Worm (Caenorhabditis elegans) whole organism, young adult: ENCODE data around the gene ensh-1.

Experiments
- C06A6.2 ChIP-seq: fragments of 200-800 bp; sonication (Bioruptor generic); conservative IDR thresholded peaks from 2 replicates; pipeline ENCODE4 v1.3.6; 2022; ENCODE audit warnings: missing genetic modification characterization, missing compliant biosample characterization
- F49E8.2 ChIP-seq: sonication (generic microtip); optimal IDR thresholded peaks from 3 replicates; lab custom pipeline; 2017; ENCODE audit warnings: missing genetic modification characterization, mild to moderate bottlenecking, missing compliant biosample characterization, antibody characterized with exemption, moderate library complexity; ENCODE audit not compliant: insufficient read depth
- F57C9.4 ChIP-seq: sonication (generic microtip); optimal IDR thresholded peaks from 2 replicates; lab custom pipeline; 2017; ENCODE audit warnings: mild to moderate bottlenecking, missing genetic modification characterization, missing compliant biosample characterization
- T07F8.4 ChIP-seq: sonication (generic microtip); optimal IDR thresholded peaks from 2 replicates; lab custom pipeline; 2016; ENCODE audit warnings: mild to moderate bottlenecking, missing genetic modification characterization, moderate library complexity, missing compliant biosample characterization
- Y67H2A.10 ChIP-seq: fragments of 200-800 bp; sonication (Bioruptor generic); conservative IDR thresholded peaks from 2 replicates; pipeline ENCODE4 v1.3.6; 2022; ENCODE audit warnings: missing genetic modification reagents, missing genetic modification characterization, missing compliant biosample characterization
- aptf-3 ChIP-seq: fragments of 200-800 bp; sonication (Bioruptor generic); IDR thresholded peaks from 2 replicates; pipeline ENCODE4 v1.3.6; 2022; ENCODE audit warnings: missing genetic modification characterization, missing compliant biosample characterization
- attf-3 ChIP-seq: fragments of 200-800 bp; sonication (Bioruptor generic); conservative IDR thresholded peaks from 2 replicates; pipeline ENCODE4 v1.3.6; 2022; ENCODE audit warnings: missing genetic modification reagents, missing genetic modification characterization, missing compliant biosample characterization
- attf-6 ChIP-seq: fragments of 200-800 bp; sonication (Bioruptor generic); IDR thresholded peaks from 2 replicates; pipeline ENCODE4 v1.3.6; 2022; ENCODE audit warnings: missing genetic modification reagents, missing genetic modification characterization, missing compliant biosample characterization
- ccch-3 ChIP-seq: fragments of 200-800 bp; sonication (Bioruptor generic); optimal IDR thresholded peaks from 2 replicates; lab custom pipeline; 2018; ENCODE audit warnings: mild to moderate bottlenecking, missing genetic modification characterization, missing compliant biosample characterization
- cebp-1 ChIP-seq, 2 experiments: fragments of 200-800 bp in 1 of 2; sonication (Bioruptor generic) in 1 of 2; sonication (generic microtip) in 1 of 2; IDR thresholded peaks in 1 of 2; optimal IDR thresholded peaks in 1 of 2; 2 replicates each; pipeline versions ENCODE4 v1.3.6 to Lab custom; 2017 to 2022; ENCODE audit warnings: missing compliant biosample characterization in 2 of 2, missing genetic modification characterization in 2 of 2, mild to moderate bottlenecking in 1 of 2, missing genetic modification reagents in 1 of 2, moderate library complexity in 1 of 2
- ceh-100 ChIP-seq: fragments of 200-800 bp; sonication (Bioruptor generic); IDR thresholded peaks from 2 replicates; pipeline ENCODE4 v1.3.6; 2022; ENCODE audit warnings: missing genetic modification reagents, missing genetic modification characterization, missing compliant biosample characterization
- ceh-40 ChIP-seq: fragments of 200-800 bp; sonication (Bioruptor generic); IDR thresholded peaks from 2 replicates; pipeline ENCODE4 v1.3.6; 2022; ENCODE audit warnings: missing genetic modification characterization, missing compliant biosample characterization
- ceh-79 ChIP-seq: sonication (generic microtip); optimal IDR thresholded peaks from 2 replicates; lab custom pipeline; 2017; ENCODE audit warnings: mild to moderate bottlenecking, missing genetic modification characterization, missing compliant biosample characterization
- ceh-91 ChIP-seq: fragments of 200-800 bp; sonication (Bioruptor generic); IDR thresholded peaks from 2 replicates; pipeline ENCODE4 v1.3.6; 2022; ENCODE audit warnings: missing genetic modification reagents, missing genetic modification characterization, missing compliant biosample characterization
- chd-7 ChIP-seq: sonication (generic microtip); optimal IDR thresholded peaks from 2 replicates; lab custom pipeline; 2016; ENCODE audit warnings: mild to moderate bottlenecking, missing genetic modification characterization, moderate library complexity, missing compliant biosample characterization
- die-1 ChIP-seq: sonication (generic microtip); optimal IDR thresholded peaks from 2 replicates; lab custom pipeline; 2016; ENCODE audit warnings: missing genotype, mild to moderate bottlenecking, missing genetic modification characterization, missing compliant biosample characterization
- dox-1 ChIP-seq: fragments of 200-800 bp; sonication (Bioruptor generic); IDR thresholded peaks from 2 replicates; pipeline ENCODE4 v1.3.6; 2022; ENCODE audit warnings: missing genetic modification reagents, missing genetic modification characterization, missing compliant biosample characterization
- dpff-1 ChIP-seq: sonication (generic microtip); optimal IDR thresholded peaks from 2 replicates; lab custom pipeline; 2017; ENCODE audit warnings: mild to moderate bottlenecking, missing genetic modification characterization, missing compliant biosample characterization
- ekl-4 ChIP-seq: fragments of 200-800 bp; sonication (Bioruptor generic); IDR thresholded peaks from 2 replicates; pipeline ENCODE4 v1.3.6; 2022; ENCODE audit warnings: missing genetic modification reagents, missing genetic modification characterization, missing compliant biosample characterization
- hlh-12 ChIP-seq: sonication (generic microtip); optimal IDR thresholded peaks from 2 replicates; lab custom pipeline; 2016; ENCODE audit warnings: missing genetic modification characterization, missing compliant biosample characterization
- lag-1 ChIP-seq: fragments of 200-800 bp; sonication (Bioruptor generic); IDR thresholded peaks from 2 replicates; pipeline ENCODE4 v1.3.6; 2022; ENCODE audit warnings: missing genetic modification reagents, missing genetic modification characterization, missing compliant biosample characterization
- lin-26 ChIP-seq: fragments of 200-800 bp; sonication (Bioruptor generic); IDR thresholded peaks from 2 replicates; pipeline ENCODE4 v1.3.6; 2022; ENCODE audit warnings: missing genetic modification reagents, missing genetic modification characterization, missing compliant biosample characterization
- lin-35 ChIP-seq, 3 experiments: fragments of 150-350 bp in 2 of 3; sonication (generic microtip) in 1 of 3; optimal IDR thresholded peaks; 2 replicates each; lab custom pipeline; 2014 to 2018; ENCODE audit warnings: missing biosample characterization in 3 of 3, missing genetic modification characterization in 3 of 3, missing genetic modification reagents in 3 of 3
- lsy-27 ChIP-seq: sonication (generic microtip); optimal IDR thresholded peaks from 2 replicates; lab custom pipeline; 2017; ENCODE audit warnings: missing genetic modification characterization, mild to moderate bottlenecking, missing compliant biosample characterization, antibody characterized with exemption, missing genotype, borderline replicate concordance; ENCODE audit not compliant: insufficient read depth
- nfyb-1 ChIP-seq: fragments of 200-800 bp; sonication (Bioruptor generic); IDR thresholded peaks from 2 replicates; pipeline ENCODE4 v1.3.6; 2022; ENCODE audit warnings: missing genetic modification reagents, missing genetic modification characterization, missing compliant biosample characterization
- nhr-27 ChIP-seq: fragments of 200-800 bp; sonication (Bioruptor generic); optimal IDR thresholded peaks from 2 replicates; lab custom pipeline; 2018; ENCODE audit warnings: mild to moderate bottlenecking, missing genetic modification characterization, moderate library complexity, missing compliant biosample characterization
- nhr-90 ChIP-seq: sonication (generic microtip); optimal IDR thresholded peaks from 2 replicates; lab custom pipeline; 2016; ENCODE audit warnings: missing genotype, mild to moderate bottlenecking, missing genetic modification characterization, missing compliant biosample characterization
- pbrm-1 ChIP-seq: fragments of 200-800 bp; sonication (Bioruptor generic); IDR thresholded peaks from 2 replicates; pipeline ENCODE4 v1.3.6; 2022; ENCODE audit warnings: missing genetic modification reagents, missing genetic modification characterization, missing compliant biosample characterization
- pha-4 ChIP-seq: fragments of 150-350 bp; sonication (generic microtip); optimal IDR thresholded peaks from 2 replicates; lab custom pipeline; 2014; ENCODE audit warnings: missing biosample characterization, missing genetic modification reagents, missing genetic modification characterization
- rec-8 ChIP-seq, 2 experiments: sonication (generic microtip); optimal IDR thresholded peaks; 2 replicates each; lab custom pipeline; 2016; ENCODE audit warnings: mild to moderate bottlenecking in 2 of 2, missing genetic modification characterization in 2 of 2, missing genetic modification reagents in 2 of 2, missing genotype in 2 of 2, missing biosample characterization in 1 of 2, missing compliant biosample characterization in 1 of 2, moderate library complexity in 1 of 2
- rpc-1 ChIP-seq, 2 experiments: fragments of 150-350 bp in 1 of 2; sonication (generic microtip) in 1 of 2; optimal IDR thresholded peaks; 2 replicates each; lab custom pipeline; 2014 to 2018; ENCODE audit warnings: missing biosample characterization in 1 of 2, missing genetic modification characterization in 1 of 2, missing genetic modification reagents in 1 of 2, missing genotype in 1 of 2
- sdz-38 ChIP-seq: sonication (generic microtip); optimal IDR thresholded peaks from 2 replicates; lab custom pipeline; 2016; ENCODE audit warnings: missing genotype, missing genetic modification characterization, missing compliant biosample characterization
- snpc-1.1 ChIP-seq: sonication (generic microtip); optimal IDR thresholded peaks from 2 replicates; lab custom pipeline; 2017; ENCODE audit warnings: missing genetic modification characterization, mild to moderate bottlenecking, missing compliant biosample characterization, antibody characterized with exemption, moderate library complexity, missing genotype, missing genetic modification reagents; ENCODE audit not compliant: insufficient read depth
- snpc-4 ChIP-seq, 5 experiments: fragments of 150-350 bp in 1 of 5; sonication (generic microtip) in 4 of 5; optimal IDR thresholded peaks; 2 replicates each; lab custom pipeline; 2014 to 2018; ENCODE audit warnings: missing genetic modification characterization in 5 of 5, missing biosample characterization in 3 of 5, antibody characterized with exemption in 2 of 5, mild to moderate bottlenecking in 2 of 5, missing compliant biosample characterization in 2 of 5, missing genotype in 2 of 5, moderate library complexity in 2 of 5, missing genetic modification reagents in 1 of 5
- sptf-2 ChIP-seq: fragments of 200-800 bp; sonication (Bioruptor generic); optimal IDR thresholded peaks from 2 replicates; lab custom pipeline; 2018; ENCODE audit warnings: mild to moderate bottlenecking, missing genetic modification characterization, missing compliant biosample characterization
- unc-130 ChIP-seq: sonication (generic microtip); optimal IDR thresholded peaks from 2 replicates; lab custom pipeline; 2016; ENCODE audit warnings: missing genetic modification reagents, missing genetic modification characterization, missing compliant biosample characterization
- xnd-1 ChIP-seq: sonication (generic microtip); optimal IDR thresholded peaks from 2 replicates; lab custom pipeline; 2016; ENCODE audit warnings: missing genotype, missing genetic modification reagents, missing genetic modification characterization, missing compliant biosample characterization
- zfh-2 ChIP-seq: fragments of 200-800 bp; sonication (Bioruptor generic); conservative IDR thresholded peaks from 2 replicates; pipeline ENCODE4 v1.3.6; 2022; ENCODE audit warnings: missing genetic modification reagents, missing genetic modification characterization, missing compliant biosample characterization
- ztf-22 ChIP-seq: fragments of 200-800 bp; sonication (Bioruptor generic); optimal IDR thresholded peaks from 2 replicates; lab custom pipeline; 2018; ENCODE audit warnings: mild to moderate bottlenecking, missing genetic modification characterization, moderate library complexity, missing compliant biosample characterization
- ztf-28 ChIP-seq: fragments of 200-800 bp; sonication (Bioruptor generic); IDR thresholded peaks from 2 replicates; pipeline ENCODE4 v1.3.6; 2022; ENCODE audit warnings: missing genetic modification reagents, missing genetic modification characterization, missing compliant biosample characterization

The ensh-1 gene

DNA sequence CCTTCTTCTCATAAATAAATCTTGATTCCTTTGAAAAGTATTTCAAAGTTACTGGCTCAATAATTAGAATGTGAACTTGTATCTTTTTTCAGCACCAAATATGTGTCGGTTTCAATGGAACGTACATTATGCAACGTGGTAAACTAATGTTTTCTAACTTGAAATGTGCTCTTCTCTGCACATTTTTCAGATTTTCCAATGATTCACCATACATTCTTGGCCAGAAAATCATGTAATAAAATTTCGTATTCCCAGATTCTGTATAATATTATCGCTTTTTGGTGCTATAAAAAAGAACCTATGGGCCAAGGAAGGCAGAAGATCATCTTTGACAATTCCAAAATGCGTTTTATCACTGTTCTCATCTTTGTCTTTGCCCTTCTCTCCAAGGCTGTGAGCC lies 44.2 kb upstream of the ensh-1 start, which contains the start of gene C06E2.9:
Gene C06E2.9 (plus strand): TSS at position 301 of the 400 bp plus-strand sequence.
- no peak for TF ChIP-seq ceh-40 (GFP tag; lab: Robert Waterston, UW)
- no peak for TF ChIP-seq lsy-27 (tag; lab: Kevin White, UChicago)
- no peak for TF ChIP-seq nhr-27 (tag; lab: Kevin White, UChicago)
- TF ChIP-seq dpff-1, result no peak
- TF ChIP-seq T07F8.4 (tag; lab: Kevin White, UChicago), result no peak
- no peak for TF ChIP-seq sptf-2 (GFP tag; lab: Kevin White, UChicago)
- TF ChIP-seq ceh-91 (GFP tag; lab: Robert Waterston, UW), result no peak
- no peak for TF ChIP-seq attf-3 (GFP tag; lab: Robert Waterston, UW)
- no peak for TF ChIP-seq dox-1 (GFP tag; lab: Robert Waterston, UW)
- no peak for TF ChIP-seq pha-4
- TF ChIP-seq ceh-79, result no peak

DNA sequence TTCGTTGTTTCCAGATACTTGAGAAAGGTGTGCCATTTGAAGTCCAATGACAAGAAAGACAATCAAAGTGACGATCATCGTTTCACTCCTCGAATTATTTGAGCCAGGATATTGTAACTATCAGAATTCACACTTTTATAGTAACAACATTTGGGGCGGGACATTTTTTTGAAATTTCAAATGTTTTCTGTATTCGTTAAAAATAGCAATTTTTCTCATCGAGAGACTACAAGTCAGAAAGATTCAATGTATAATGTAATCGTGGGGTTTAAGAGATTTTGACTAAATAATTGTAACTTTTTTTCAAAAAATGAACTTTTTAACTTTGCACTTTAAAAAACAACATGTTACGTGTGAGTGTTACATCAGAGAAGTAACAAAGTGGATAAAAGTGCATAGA lies 38.6 kb upstream of the ensh-1 start, which contains the start of gene ins-9:
Gene ins-9 (minus strand): TSS at position 101 of the 400 bp plus-strand sequence.
- TF ChIP-seq T07F8.4 (tag; lab: Kevin White, UChicago) (no peak), cebp-1 (GFP tag; IDR thresholded peaks at IDR 0.05; lab: Robert Waterston, UW) (no peak), cebp-1 (tag; optimal IDR thresholded peaks at IDR 0.05; lab: Kevin White, UChicago) (no peak), aptf-3 (GFP tag; lab: Robert Waterston, UW) (no peak), ceh-91 (GFP tag; lab: Robert Waterston, UW) (no peak), nhr-90 (tag; lab: Kevin White, UChicago) (no peak), F49E8.2 (tag; lab: Kevin White, UChicago) (no peak), pbrm-1 (no peak), die-1 (no peak), snpc-1.1 (tag; lab: Kevin White, UChicago) (no peak), rec-8 (tag; optimal IDR thresholded peaks at IDR 0.05; lab: Kevin White, UChicago) (no peak), lin-26 (no peak), rpc-1 (optimal IDR thresholded peaks at IDR 0.05; lab: Kevin White, UChicago) (no peak), rpc-1 (tag; optimal IDR thresholded peaks at IDR 0.05; lab: Kevin White, UChicago) (no peak), ekl-4 (no peak), ceh-100 (GFP tag; lab: Robert Waterston, UW) (no peak), Y67H2A.10 (GFP tag; lab: Robert Waterston, UW) (no peak), lag-1 (no peak), ceh-40 (GFP tag; lab: Robert Waterston, UW) (no peak)

DNA sequence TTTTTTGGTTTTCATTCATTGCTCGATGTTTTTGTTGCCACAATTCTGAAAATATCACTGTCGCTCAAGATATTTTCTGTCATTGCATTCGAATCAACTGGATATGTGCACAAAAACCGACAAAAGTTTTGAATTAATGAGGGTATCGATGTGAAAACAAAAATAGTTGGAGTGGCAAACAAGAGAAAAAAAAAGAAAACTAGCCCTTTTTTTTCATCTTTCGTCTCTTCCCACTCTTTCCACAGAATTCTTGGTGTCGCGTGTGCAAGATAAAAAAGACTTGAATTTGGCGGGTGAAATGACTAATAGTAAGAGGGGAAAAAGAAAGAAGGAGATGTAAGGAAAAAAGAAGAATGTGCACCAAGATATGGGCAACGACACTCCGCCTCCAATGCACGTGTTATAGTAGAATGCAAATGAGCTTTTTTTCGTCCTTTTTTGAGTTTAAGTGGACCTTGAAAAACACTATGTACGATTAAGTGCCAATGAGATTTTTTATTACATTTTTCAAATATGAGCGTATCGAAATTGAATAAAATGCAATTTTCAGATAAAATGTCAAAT lies 36.0 kb upstream of the ensh-1 start, which contains the start of the genes ubc-22 and ubc-21:
Gene ubc-22 (minus strand): TSS at position 51 of the 564 bp plus-strand sequence.
Gene ubc-21 (plus strand): TSS at position 514 of the 564 bp plus-strand sequence.
- TF ChIP-seq nfyb-1 (GFP tag; lab: Robert Waterston, UW) (no peak), dox-1 (GFP tag; lab: Robert Waterston, UW) (no peak), sdz-38 (no peak), chd-7 (tag; lab: Kevin White, UChicago) (no peak), xnd-1 (no peak), rec-8 (tag; optimal IDR thresholded peaks at IDR 0.05; lab: Kevin White, UChicago) (no peak), attf-6 (GFP tag; lab: Robert Waterston, UW) (no peak), hlh-12 (tag; lab: Kevin White, UChicago) (no peak), ceh-100 (GFP tag; lab: Robert Waterston, UW) (no peak), F49E8.2 (tag; lab: Kevin White, UChicago) (no peak), C06A6.2 (no peak), lin-35 (GFP tag; optimal IDR thresholded peaks at IDR 0.05; lab: Kevin White, UChicago) (no peak), unc-130 (GFP tag; lab: Kevin White, UChicago) (no peak), F57C9.4 (tag; lab: Kevin White, UChicago) (no peak), snpc-4 (GFP tag; optimal IDR thresholded peaks at IDR 0.05; lab: Kevin White, UChicago) (no peak), snpc-4 (tag; optimal IDR thresholded peaks at IDR 0.05; lab: Kevin White, UChicago) (no peak), snpc-1.1 (tag; lab: Kevin White, UChicago) (no peak), ztf-28 (no peak), ztf-22 (GFP tag; lab: Kevin White, UChicago) (no peak), zfh-2 (GFP tag; lab: Robert Waterston, UW) (no peak), ccch-3 (no peak)
